Fruit fly (Drosophila melanogaster) whole organism, embryonic: ENCODE measurements around the gene CG32700.

Experiments
- Ada2b ChIP-seq: fragments of 200-800 bp; sonication (Bioruptor generic); IDR thresholded peaks from 2 replicates; pipeline ENCODE4 v1.3.6; 2022; ENCODE audit warnings: missing biosample characterization, missing genetic modification characterization
- CG10959 ChIP-seq: fragments of 200-800 bp; sonication (Bioruptor generic); IDR thresholded peaks from 2 replicates; pipeline ENCODE4 v1.3.6; 2022; ENCODE audit warnings: missing biosample characterization, missing genetic modification characterization
- CG12299 ChIP-seq: fragments of 200-800 bp; sonication (Bioruptor generic); optimal IDR thresholded peaks from 2 replicates; lab custom pipeline; 2018; ENCODE audit warnings: missing biosample characterization, mild to moderate bottlenecking, missing genetic modification characterization
- CG12769 ChIP-seq: fragments of 200-800 bp; sonication (Bioruptor generic); optimal IDR thresholded peaks from 2 replicates; lab custom pipeline; 2019; ENCODE audit warnings: missing biosample characterization, mild to moderate bottlenecking, missing genetic modification characterization, moderate library complexity
- CG14014 ChIP-seq: fragments of 200-800 bp; sonication (Bioruptor generic); IDR thresholded peaks from 2 replicates; pipeline ENCODE4 v1.3.6; 2022; ENCODE audit warnings: missing biosample characterization, missing genetic modification characterization
- CG14441 ChIP-seq: fragments of 200-800 bp; sonication (Bioruptor generic); IDR thresholded peaks from 2 replicates; pipeline ENCODE4 v1.3.6; 2022; ENCODE audit warnings: missing biosample characterization, missing genetic modification characterization
- CG14965 ChIP-seq: fragments of 200-800 bp; sonication (Bioruptor generic); optimal IDR thresholded peaks from 2 replicates; lab custom pipeline; 2016; ENCODE audit warnings: missing biosample characterization, missing genetic modification characterization, borderline replicate concordance
- CG16815 ChIP-seq: fragments of 200-800 bp; sonication (Bioruptor generic); optimal IDR thresholded peaks from 3 replicates; lab custom pipeline; 2017; ENCODE audit warnings: missing biosample characterization, mild to moderate bottlenecking, missing genetic modification characterization
- CG31388 ChIP-seq: fragments of 200-800 bp; sonication (Bioruptor generic); optimal IDR thresholded peaks from 2 replicates; lab custom pipeline; 2016; ENCODE audit warnings: missing biosample characterization, missing genetic modification characterization
- CG32532 ChIP-seq: fragments of 200-800 bp; sonication (Bioruptor generic); IDR thresholded peaks from 2 replicates; pipeline ENCODE4 v1.3.6; 2022; ENCODE audit warnings: missing biosample characterization, missing genetic modification characterization
- CG32767 ChIP-seq: fragments of 200-800 bp; sonication (Bioruptor generic); IDR thresholded peaks from 2 replicates; pipeline ENCODE4 v1.3.6; 2022; ENCODE audit warnings: missing biosample characterization, missing genetic modification characterization
- CG3847 ChIP-seq: fragments of 200-800 bp; sonication (Bioruptor generic); IDR thresholded peaks from 2 replicates; pipeline ENCODE4 v1.3.6; 2022; ENCODE audit warnings: missing biosample characterization, missing genetic modification characterization
- CG4404 ChIP-seq: fragments of 200-800 bp; sonication (Bioruptor generic); IDR thresholded peaks from 2 replicates; pipeline ENCODE4 v1.3.6; 2022; ENCODE audit warnings: missing biosample characterization, missing genetic modification characterization
- CG4617 ChIP-seq: fragments of 200-800 bp; sonication (Bioruptor generic); optimal IDR thresholded peaks from 3 replicates; lab custom pipeline; 2016; ENCODE audit warnings: missing biosample characterization, missing genetic modification characterization, borderline replicate concordance
- CG6683 ChIP-seq: fragments of 200-800 bp; sonication (Bioruptor generic); optimal IDR thresholded peaks from 2 replicates; lab custom pipeline; 2017; ENCODE audit warnings: missing biosample characterization, mild to moderate bottlenecking, missing genetic modification characterization, missing genetic modification reagents
- CG7271 ChIP-seq: fragments of 200-800 bp; sonication (Bioruptor generic); optimal IDR thresholded peaks from 2 replicates; lab custom pipeline; 2018; ENCODE audit warnings: missing biosample characterization, mild to moderate bottlenecking, missing genetic modification characterization, moderate library complexity
- CG7745 ChIP-seq: fragments of 200-800 bp; sonication (Bioruptor generic); optimal IDR thresholded peaks from 2 replicates; lab custom pipeline; 2018; ENCODE audit warnings: missing biosample characterization, mild to moderate bottlenecking, missing genetic modification characterization, moderate library complexity
- Dip2 ChIP-seq: fragments of 200-800 bp; sonication (Bioruptor generic); IDR thresholded peaks from 2 replicates; pipeline ENCODE4 v1.3.6; 2022; ENCODE audit warnings: missing biosample characterization, missing genetic modification characterization
- HmgZ ChIP-seq: fragments of 200-800 bp; sonication (Bioruptor generic); optimal IDR thresholded peaks from 2 replicates; lab custom pipeline; 2018; ENCODE audit warnings: missing biosample characterization, mild to moderate bottlenecking, missing genetic modification characterization
- Hmr ChIP-seq: fragments of 200-800 bp; sonication (Bioruptor generic); optimal IDR thresholded peaks from 3 replicates; lab custom pipeline; 2017; ENCODE audit warnings: mild to moderate bottlenecking, missing biosample characterization, missing genetic modification reagents, missing genetic modification characterization
- Hmx ChIP-seq: fragments of 200-800 bp; sonication (Bioruptor generic); optimal IDR thresholded peaks from 2 replicates; lab custom pipeline; 2016; ENCODE audit warnings: missing biosample characterization, missing genetic modification characterization
- Jarid2 ChIP-seq: fragments of 200-800 bp; sonication (Bioruptor generic); optimal IDR thresholded peaks from 3 replicates; lab custom pipeline; 2017; ENCODE audit warnings: mild to moderate bottlenecking, missing biosample characterization, missing genetic modification reagents, missing genetic modification characterization
- Lpt ChIP-seq: fragments of >200 bp; optimal IDR thresholded peaks from 2 replicates; lab custom pipeline; 2018; ENCODE audit warnings: missing biosample characterization, missing genetic modification characterization
- MTF-1 ChIP-seq: fragments of 200-800 bp; sonication (Bioruptor generic); optimal IDR thresholded peaks from 2 replicates; lab custom pipeline; 2018; ENCODE audit warnings: missing biosample characterization, mild to moderate bottlenecking, missing genetic modification characterization, borderline replicate concordance
- Mrtf ChIP-seq: fragments of 200-800 bp; sonication (Bioruptor generic); IDR thresholded peaks from 3 replicates; pipeline ENCODE4 v1.3.6; 2022; ENCODE audit warnings: missing biosample characterization, missing genetic modification characterization
- Sin3A ChIP-seq: fragments of >200 bp; optimal IDR thresholded peaks from 2 replicates; lab custom pipeline; 2018
- ase ChIP-seq: fragments of 200-800 bp; sonication (Bioruptor generic); IDR thresholded peaks from 3 replicates; pipeline ENCODE4 v1.3.6; 2022; ENCODE audit warnings: missing biosample characterization, missing genetic modification characterization
- bigmax ChIP-seq: fragments of 200-800 bp; sonication (Bioruptor generic); optimal IDR thresholded peaks from 2 replicates; lab custom pipeline; 2018; ENCODE audit warnings: missing biosample characterization, mild to moderate bottlenecking, missing genetic modification characterization
- btn ChIP-seq: fragments of 200-800 bp; sonication (Bioruptor generic); optimal IDR thresholded peaks from 2 replicates; lab custom pipeline; 2016; ENCODE audit warnings: missing biosample characterization, missing genetic modification characterization
- cad ChIP-seq: fragments of >200 bp; optimal IDR thresholded peaks from 2 replicates; lab custom pipeline; 2017; ENCODE audit warnings: missing biosample characterization, missing genetic modification characterization
- cas ChIP-seq: fragments of 200-800 bp; sonication (Bioruptor generic); IDR thresholded peaks from 2 replicates; pipeline ENCODE4 v1.3.6; 2022; ENCODE audit warnings: missing biosample characterization, missing genetic modification characterization
- cg ChIP-seq: fragments of 200-800 bp; sonication (Bioruptor generic); optimal IDR thresholded peaks from 3 replicates; lab custom pipeline; 2019; ENCODE audit warnings: missing biosample characterization, mild to moderate bottlenecking, missing genetic modification characterization, moderate library complexity
- dm ChIP-seq: fragments of 200-800 bp; sonication (Bioruptor generic); optimal IDR thresholded peaks from 3 replicates; lab custom pipeline; 2016; ENCODE audit warnings: missing biosample characterization, missing genetic modification characterization
- dmrt11E ChIP-seq: fragments of 200-800 bp; sonication (Bioruptor generic); optimal IDR thresholded peaks from 3 replicates; lab custom pipeline; 2018; ENCODE audit warnings: missing biosample characterization, mild to moderate bottlenecking, missing genetic modification characterization, moderate library complexity
- ewg ChIP-seq: fragments of 200-800 bp; sonication (Bioruptor generic); optimal IDR thresholded peaks from 3 replicates; lab custom pipeline; 2017; ENCODE audit warnings: mild to moderate bottlenecking, missing biosample characterization, missing genetic modification reagents, missing genetic modification characterization
- fd96Cb ChIP-seq: fragments of 200-800 bp; sonication (Bioruptor generic); optimal IDR thresholded peaks from 2 replicates; lab custom pipeline; 2018; ENCODE audit warnings: missing biosample characterization, mild to moderate bottlenecking, missing genetic modification characterization, moderate library complexity
- jing ChIP-seq: fragments of 200-800 bp; sonication (Bioruptor generic); optimal IDR thresholded peaks from 2 replicates; lab custom pipeline; 2018; ENCODE audit warnings: missing biosample characterization, mild to moderate bottlenecking, missing genetic modification characterization
- klu ChIP-seq: fragments of 200-800 bp; sonication (Bioruptor generic); IDR thresholded peaks from 2 replicates; pipeline ENCODE4 v1.3.6; 2022; ENCODE audit warnings: missing biosample characterization, missing genetic modification characterization
- lilli ChIP-seq: fragments of 200-800 bp; sonication (Bioruptor generic); optimal IDR thresholded peaks from 3 replicates; lab custom pipeline; 2016; ENCODE audit warnings: missing biosample characterization, missing genetic modification characterization
- nom ChIP-seq: fragments of 200-800 bp; sonication (Bioruptor generic); optimal IDR thresholded peaks from 2 replicates; lab custom pipeline; 2017; ENCODE audit warnings: missing biosample characterization, missing genetic modification characterization, mild to moderate bottlenecking, moderate library complexity, missing genetic modification reagents
- oc ChIP-seq: fragments of 200-800 bp; sonication (Bioruptor generic); optimal IDR thresholded peaks from 2 replicates; lab custom pipeline; 2018; ENCODE audit warnings: missing biosample characterization, mild to moderate bottlenecking, missing genetic modification characterization, moderate library complexity
- pan ChIP-seq, 4 experiments: fragments of >200 bp in 3 of 4; fragments of 200-800 bp in 1 of 4; sonication (Bioruptor generic) in 1 of 4; optimal IDR thresholded peaks in 3 of 4; IDR thresholded peaks in 1 of 4; 2 replicates each; pipeline versions ENCODE4 v1.3.6 to Lab custom; 2017 to 2022; ENCODE audit warnings: missing biosample characterization in 2 of 4, missing genetic modification characterization in 2 of 4, mixed read lengths in 1 of 4
- slbo ChIP-seq: fragments of 200-800 bp; sonication (Bioruptor generic); IDR thresholded peaks from 2 replicates; pipeline ENCODE4 v1.3.6; 2022; ENCODE audit warnings: missing biosample characterization, missing genetic modification characterization
- sna ChIP-seq: fragments of 200-800 bp; sonication (Bioruptor generic); IDR thresholded peaks from 2 replicates; pipeline ENCODE4 v1.3.6; 2022; ENCODE audit warnings: missing biosample characterization, missing genetic modification characterization; ENCODE audit not compliant: partially characterized antibody
- sug ChIP-seq: fragments of 200-800 bp; optimal IDR thresholded peaks from 2 replicates; lab custom pipeline; 2019; ENCODE audit warnings: missing biosample characterization, mild to moderate bottlenecking, missing genetic modification characterization, moderate library complexity
- tll ChIP-seq, 2 experiments: fragments of 200-800 bp in 1 of 2; fragments of >200 bp in 1 of 2; sonication (Bioruptor generic) in 1 of 2; optimal IDR thresholded peaks; 2 replicates each; lab custom pipeline; 2017 to 2019; ENCODE audit warnings: missing biosample characterization in 2 of 2, missing genetic modification characterization in 2 of 2, mild to moderate bottlenecking in 1 of 2, moderate library complexity in 1 of 2
- ttk ChIP-seq: fragments of 200-800 bp; sonication (Bioruptor generic); IDR thresholded peaks from 2 replicates; pipeline ENCODE4 v2.1.2; 2022; ENCODE audit warnings: missing biosample characterization, missing genetic modification characterization
- vvl ChIP-seq: fragments of 200-800 bp; sonication (Bioruptor generic); IDR thresholded peaks from 2 replicates; pipeline ENCODE4 v1.3.6; 2022; ENCODE audit warnings: missing biosample characterization, missing genetic modification characterization
- zen2 ChIP-seq: fragments of 200-800 bp; sonication (Bioruptor generic); IDR thresholded peaks from 3 replicates; pipeline ENCODE4 v1.3.6; 2022; ENCODE audit warnings: missing biosample characterization, missing genetic modification characterization; ENCODE audit not compliant: partially characterized antibody

The CG32700 gene

DNA sequence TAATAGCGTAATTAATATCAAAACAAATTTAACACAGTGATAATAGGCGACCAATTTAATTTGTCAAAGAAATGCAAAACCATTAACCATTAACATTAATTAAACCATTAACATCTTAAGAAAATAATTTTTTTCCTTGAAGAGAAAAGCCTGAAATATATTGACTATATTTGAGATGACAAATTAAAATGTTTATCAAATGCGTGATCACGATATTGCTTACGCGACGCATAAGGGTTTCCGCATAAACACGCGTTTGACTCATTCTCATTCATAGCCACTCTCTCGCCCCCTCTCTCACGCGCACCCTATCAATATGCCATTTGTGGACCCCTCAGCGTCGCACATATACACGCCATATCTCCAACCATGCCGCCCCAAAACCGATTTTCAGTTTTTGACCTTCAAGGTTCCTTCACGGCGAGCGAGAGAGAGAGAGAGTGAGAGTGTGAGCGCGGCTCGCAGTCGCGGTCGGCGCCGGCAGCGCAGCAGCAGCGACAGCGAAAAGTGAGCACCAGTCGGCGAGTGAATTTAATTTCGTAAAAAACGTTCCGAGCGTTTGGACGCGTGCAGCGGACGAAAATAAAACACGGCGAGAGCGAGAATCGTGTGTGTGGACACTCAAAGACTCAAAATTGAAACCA lies 34.8 kb upstream of the CG32700 start, which contains the start of gene Hex-A (continued):
- no peak for TF ChIP-seq pan (optimal IDR thresholded peaks at IDR 0.05; lab: Kevin White, UChicago)
- TF ChIP-seq pan (GFP tag; optimal IDR thresholded peaks at IDR 0.05 in 1 of 2, IDR thresholded peaks at IDR 0.05 in 1 of 2) = peak in 1 of 2 experiments; percentile 92
- TF ChIP-seq CG7271 (tag; lab: Kevin White, UChicago) = peak; percentile 67
- no peak for TF ChIP-seq cad (GFP tag; lab: Kevin White, UChicago)
- peak; percentile 83 for TF ChIP-seq CG14441 (GFP tag; lab: Robert Waterston, UW)
- peak; percentile 91 for TF ChIP-seq Ada2b (GFP tag; lab: Robert Waterston, UW)
- peak; percentile 92 for TF ChIP-seq CG14014 (GFP tag; lab: Robert Waterston, UW)
- peak; percentile 81 for TF ChIP-seq Mrtf
- peak; percentile 73; the same call in 1 of the 2 replicates for TF ChIP-seq cas
- peak; percentile 42; the same call in 1 of the 2 replicates for TF ChIP-seq Dip2 (GFP tag; lab: Robert Waterston, UW)
- peak; percentile 94 for TF ChIP-seq oc (tag; lab: Kevin White, UChicago)
- peak; percentile 46 for TF ChIP-seq CG10959 (GFP tag; lab: Robert Waterston, UW)
- TF ChIP-seq dmrt11E (tag; lab: Kevin White, UChicago) = peak; percentile 93
- no peak; the same call in 2 of the 3 replicates for TF ChIP-seq zen2 (GFP tag; lab: Robert Waterston, UW)
- TF ChIP-seq CG31388 (GFP tag; lab: Kevin White, UChicago) = peak; percentile 74
- TF ChIP-seq CG16815 = peak; percentile 80
- TF ChIP-seq Hmx (GFP tag; lab: Kevin White, UChicago) = peak; percentile 91
- TF ChIP-seq fd96Cb = peak; percentile 94
- TF ChIP-seq HmgZ (tag; lab: Kevin White, UChicago) = peak; percentile 98
- TF ChIP-seq CG7745 (tag; lab: Kevin White, UChicago) = no peak
- no peak for TF ChIP-seq Lpt
- peak; percentile 93 for TF ChIP-seq CG32767
- peak; percentile 95 for TF ChIP-seq nom (GFP tag; lab: Kevin White, UChicago)
- TF ChIP-seq lilli (GFP tag; lab: Kevin White, UChicago) = peak; percentile 96
- peak; percentile 83 for TF ChIP-seq ase (GFP tag; lab: Robert Waterston, UW)
- peak in 1 of 2 experiments; percentile 52 for TF ChIP-seq tll (GFP tag; optimal IDR thresholded peaks at IDR 0.05; lab: Kevin White, UChicago)
- peak; percentile 82 for TF ChIP-seq ttk (GFP tag; lab: Robert Waterston, UW)
- peak; percentile 89 for TF ChIP-seq ewg (GFP tag; lab: Kevin White, UChicago)
- peak; percentile 99 for TF ChIP-seq Hmr (GFP tag; lab: Kevin White, UChicago)
- peak; percentile 50 for TF ChIP-seq CG14965 (GFP tag; lab: Kevin White, UChicago)
- peak; percentile 98 for TF ChIP-seq CG12299 (tag; lab: Kevin White, UChicago)
- TF ChIP-seq btn (GFP tag; lab: Kevin White, UChicago) = peak; percentile 81
- TF ChIP-seq CG32532 (GFP tag; lab: Robert Waterston, UW) = peak; percentile 92
- peak; percentile 78 for TF ChIP-seq Jarid2 (GFP tag; lab: Kevin White, UChicago)
- TF ChIP-seq Sin3A (lab: Kevin White, UChicago) = no peak
- TF ChIP-seq CG4617 = peak; percentile 60
- TF ChIP-seq cg (GFP tag; lab: Kevin White, UChicago) = peak; percentile 70
- TF ChIP-seq slbo (GFP tag; lab: Robert Waterston, UW) = peak; percentile 87
- TF ChIP-seq bigmax (GFP tag; lab: Kevin White, UChicago) = no peak
- peak; percentile 51 for TF ChIP-seq CG4404 (GFP tag; lab: Robert Waterston, UW)
- peak; percentile 96 for TF ChIP-seq CG6683 (GFP tag; lab: Kevin White, UChicago)
- TF ChIP-seq dm (GFP tag; lab: Kevin White, UChicago) = peak; percentile 84
- TF ChIP-seq vvl (GFP tag; lab: Robert Waterston, UW) = peak; percentile 91
- peak; percentile 86 for TF ChIP-seq MTF-1 (GFP tag; lab: Kevin White, UChicago)
- TF ChIP-seq CG3847 (GFP tag; lab: Robert Waterston, UW) = peak; percentile 94
- peak; percentile 94 for TF ChIP-seq CG12769 (tag; lab: Kevin White, UChicago)
- TF ChIP-seq jing = peak; percentile 89
- peak; percentile 89 for TF ChIP-seq klu
- peak; percentile 47 for TF ChIP-seq sna (GFP tag; lab: Robert Waterston, UW)
- TF ChIP-seq sug = peak; percentile 98
